Worm (Caenorhabditis elegans): ENCODE measurements around the gene lec-9.

- TF ChIP-seq lin-54 (GFP tag; optimal IDR thresholded peaks at IDR 0.05) (no peak), repo-1 (tag; optimal IDR thresholded peaks at IDR 0.05) (no peak), nhr-80 (tag; optimal IDR thresholded peaks at IDR 0.05) (no peak), madf-10 (tag; optimal IDR thresholded peaks at IDR 0.05) (no peak), Y53F4B.3 (GFP tag; IDR thresholded peaks at IDR 0.05) (no peak), efl-1 (GFP tag; optimal IDR thresholded peaks at IDR 0.05) (no peak), ets-4 (GFP tag; optimal IDR thresholded peaks at IDR 0.05) (no peak), fkh-3 (tag; optimal IDR thresholded peaks at IDR 0.05) (no peak), ztf-22 (GFP tag; optimal IDR thresholded peaks at IDR 0.05) (no peak), Y56A3A.18 (GFP tag; IDR thresholded peaks at IDR 0.05) (no peak), mel-28 (tag; optimal IDR thresholded peaks at IDR 0.05; ENCODE audit: borderline replicate concordance) (no peak), mcd-1 (GFP tag; IDR thresholded peaks at IDR 0.05) (no peak)
Measured at ce11 chrX:17634245-17634644, 34.0 kb downstream of the lec-9 start.
